Fruit fly (Drosophila melanogaster): ENCODE measurements around the gene CG43783.

CG43783 gene

DNA sequence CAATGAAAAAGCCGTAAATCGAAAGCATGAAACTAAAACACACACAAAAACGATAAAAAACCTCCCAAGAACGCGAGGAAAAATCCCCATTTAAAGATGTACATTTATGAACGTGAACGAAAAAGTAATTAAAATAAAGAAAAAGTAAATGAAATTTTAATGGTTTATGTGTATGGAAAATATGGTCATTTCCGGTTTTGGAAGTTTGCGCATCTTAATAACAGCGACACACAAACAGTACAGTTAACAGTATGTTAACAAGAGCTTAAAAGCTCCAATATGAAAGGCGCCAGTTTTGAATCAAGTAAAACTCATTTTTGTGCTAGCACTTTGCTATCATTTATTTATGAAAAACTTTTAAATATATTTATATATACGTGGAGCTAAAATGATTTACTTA lies 22.2 kb downstream of the CG43783 start (continued):
- TF ChIP-seq fu2 (GFP tag; optimal IDR thresholded peaks at IDR 0.05) (no peak), CG6813 (GFP tag; optimal IDR thresholded peaks at IDR 0.05) (peak; percentile 13), Dp (GFP tag; optimal IDR thresholded peaks at IDR 0.05) (peak; percentile 66), CG17385 (GFP tag; optimal IDR thresholded peaks at IDR 0.05) (peak; percentile 29)

DNA sequence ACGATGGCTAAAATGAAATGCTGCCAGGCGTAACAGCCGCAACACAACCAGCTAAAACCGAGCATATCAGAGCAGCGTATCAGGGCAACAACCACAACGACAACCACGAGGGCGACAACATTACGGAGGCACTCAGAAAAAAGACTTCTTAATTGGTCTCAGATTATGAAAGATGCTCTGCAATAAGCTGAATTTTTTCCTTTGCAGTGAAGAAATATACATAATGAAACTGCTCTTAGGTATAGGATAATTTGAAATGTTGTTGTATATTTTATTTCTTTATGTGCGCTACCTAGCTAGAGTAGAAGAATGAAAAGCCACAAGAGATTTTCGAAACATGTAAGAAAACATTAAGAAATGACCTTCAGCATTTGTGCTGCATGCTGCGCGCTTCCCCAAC lies 24.5 kb downstream of the CG43783 start:
- no peak for TF ChIP-seq knrl (GFP tag; IDR thresholded peaks at IDR 0.05; ENCODE audit: partially characterized antibody)
- no peak for TF ChIP-seq hkb (optimal IDR thresholded peaks at IDR 0.05)
- no peak for TF ChIP-seq hkb (GFP tag; IDR thresholded peaks at IDR 0.05)
- no peak for TF ChIP-seq Mes4 (GFP tag; optimal IDR thresholded peaks at IDR 0.05)
- no peak for TF ChIP-seq CG2889 (GFP tag; IDR thresholded peaks at IDR 0.05)
- no peak for TF ChIP-seq tup (GFP tag; optimal IDR thresholded peaks at IDR 0.05)
- TF ChIP-seq ham (GFP tag; IDR thresholded peaks at IDR 0.05) = no peak
- no peak for TF ChIP-seq pan (optimal IDR thresholded peaks at IDR 0.05)
- TF ChIP-seq pan (GFP tag; optimal IDR thresholded peaks at IDR 0.05 in 1 of 2, IDR thresholded peaks at IDR 0.05 in 1 of 2) = peak in 1 of 2 experiments; percentile 46
- no peak for TF ChIP-seq eve (GFP tag; optimal IDR thresholded peaks at IDR 0.05)
- no peak for TF ChIP-seq eyg (GFP tag; optimal IDR thresholded peaks at IDR 0.05)
- TF ChIP-seq CG14667 (GFP tag; IDR thresholded peaks at IDR 0.05) = no peak
- no peak for TF ChIP-seq CG7357 (GFP tag; IDR thresholded peaks at IDR 0.05)
- no peak for TF ChIP-seq tx (GFP tag; optimal IDR thresholded peaks at IDR 0.05)
- no peak for TF ChIP-seq Nf-YB (GFP tag; optimal IDR thresholded peaks at IDR 0.05)
- no peak for TF ChIP-seq CG11560 (tag; IDR thresholded peaks at IDR 0.05)
- TF ChIP-seq CG7372 (GFP tag; IDR thresholded peaks at IDR 0.05) = no peak
- TF ChIP-seq ato (GFP tag; IDR thresholded peaks at IDR 0.05; ENCODE audit: partially characterized antibody) = no peak
- TF ChIP-seq ssp (GFP tag; IDR thresholded peaks at IDR 0.05) = no peak
- TF ChIP-seq twi (tag; optimal IDR thresholded peaks at IDR 0.05) = no peak
- TF ChIP-seq ERR (GFP tag; optimal IDR thresholded peaks at IDR 0.05) = no peak
- no peak for TF ChIP-seq HLHmδ (GFP tag; optimal IDR thresholded peaks at IDR 0.05)
- TF ChIP-seq CG12155 (GFP tag; optimal IDR thresholded peaks at IDR 0.05) = no peak
- TF ChIP-seq Jarid2 (GFP tag; optimal IDR thresholded peaks at IDR 0.05) = no peak
- no peak for TF ChIP-seq CG43689 (GFP tag; IDR thresholded peaks at IDR 0.05)
- no peak for TF ChIP-seq CG10321 (GFP tag; IDR thresholded peaks at IDR 0.05)
- TF ChIP-seq Ets65A (GFP tag) = peak; percentile 51
- TF ChIP-seq gem (tag; optimal IDR thresholded peaks at IDR 0.05) = peak; percentile 19
- no peak for TF ChIP-seq Max (GFP tag; optimal IDR thresholded peaks at IDR 0.05)
- no peak for TF ChIP-seq lmd (GFP tag; IDR thresholded peaks at IDR 0.05)
- no peak for TF ChIP-seq CG12744 (GFP tag; optimal IDR thresholded peaks at IDR 0.05)
- no peak for TF ChIP-seq maf-S (GFP tag; optimal IDR thresholded peaks at IDR 0.05)
- TF ChIP-seq CkIIα-i1 (GFP tag; IDR thresholded peaks at IDR 0.05) = no peak
- TF ChIP-seq Ada2b (GFP tag; IDR thresholded peaks at IDR 0.05) = 0 out of 2 replicates have a peak, but pooled peaks have one; percentile 20
- no peak for TF ChIP-seq fru (optimal IDR thresholded peaks at IDR 0.05)
- no peak for TF ChIP-seq Sox102F (GFP tag; optimal IDR thresholded peaks at IDR 0.05)
- no peak for TF ChIP-seq CG16863 (GFP tag; optimal IDR thresholded peaks at IDR 0.05)
- TF ChIP-seq tin (GFP tag; optimal IDR thresholded peaks at IDR 0.05) = no peak
- no peak for TF ChIP-seq btn (GFP tag; optimal IDR thresholded peaks at IDR 0.05)
- TF ChIP-seq ac (GFP tag; optimal IDR thresholded peaks at IDR 0.05) = no peak
- no peak for TF ChIP-seq grau (tag; optimal IDR thresholded peaks at IDR 0.05)
- TF ChIP-seq CG4282 (GFP tag; optimal IDR thresholded peaks at IDR 0.05) = no peak
- no peak for TF ChIP-seq CG1792 (GFP tag; optimal IDR thresholded peaks at IDR 0.05)
- TF ChIP-seq ash1 (GFP tag; optimal IDR thresholded peaks at IDR 0.05) = no peak
- TF ChIP-seq CG12219 (GFP tag; optimal IDR thresholded peaks at IDR 0.05) = no peak
- no peak for TF ChIP-seq Blimp-1 (GFP tag; optimal IDR thresholded peaks at IDR 0.05)
- TF ChIP-seq CG8765 (GFP tag; IDR thresholded peaks at IDR 0.05) = no peak
- no peak for TF ChIP-seq chm (GFP tag; IDR thresholded peaks at IDR 0.05)

All from whole organism, embryonic.